Worm (Caenorhabditis elegans): ENCODE results near the gene B0252.1.

DNA sequence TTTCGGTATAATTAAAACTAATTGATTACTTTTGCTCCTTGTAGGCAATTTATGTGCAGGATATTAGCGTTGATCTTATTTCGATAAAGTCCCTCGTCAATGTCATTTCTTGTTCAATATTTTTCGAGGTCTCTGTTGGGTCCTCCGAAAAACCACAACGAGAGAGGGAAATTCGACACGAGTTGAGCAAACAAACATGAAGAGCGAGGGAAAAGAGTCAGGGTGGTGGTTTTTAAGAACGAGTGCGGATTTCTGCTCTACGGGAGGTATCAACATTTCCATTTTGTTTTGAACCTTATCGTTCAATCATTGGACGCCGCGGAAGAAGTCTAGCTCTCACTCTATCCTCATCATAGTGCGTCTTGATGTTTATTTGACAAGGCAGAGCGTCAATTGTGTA lies 15.2 kb downstream of the B0252.1 start:
- TF ChIP-seq nhr-27 (tag; optimal IDR thresholded peaks at IDR 0.05), result no peak
- no peak for TF ChIP-seq lin-54 (GFP tag; optimal IDR thresholded peaks at IDR 0.05)
- no peak for TF ChIP-seq dox-1 (GFP tag; IDR thresholded peaks at IDR 0.05)
- no peak for TF ChIP-seq ceh-58 (GFP tag; IDR thresholded peaks at IDR 0.05)
- no peak for TF ChIP-seq F55B11.4 (tag; optimal IDR thresholded peaks at IDR 0.05; ENCODE audit: borderline replicate concordance, insufficient read depth)
